Worm (Caenorhabditis elegans) whole organism, L1 larva: ENCODE results near the gene T25E4.1.

Experiments used
- alr-1 ChIP-seq: fragments of 200-800 bp; sonication (Bioruptor generic); optimal IDR thresholded peaks from 2 replicates; lab custom pipeline; 2018; ENCODE audit warnings: borderline replicate concordance, mild to moderate bottlenecking, missing genetic modification characterization, missing compliant biosample characterization
- aly-2 ChIP-seq: fragments of 150-350 bp; optimal IDR thresholded peaks from 2 replicates; lab custom pipeline; 2014; ENCODE audit warnings: missing biosample characterization, missing genetic modification characterization
- ama-1 ChIP-seq: fragments of 150-350 bp; optimal IDR thresholded peaks from 2 replicates; lab custom pipeline; 2014
- lin-39 ChIP-seq: fragments of 150-350 bp; optimal IDR thresholded peaks from 2 replicates; lab custom pipeline; 2014; ENCODE audit warnings: missing biosample characterization, missing genetic modification reagents, missing genetic modification characterization
- lsy-2 ChIP-seq, 2 experiments: fragments of 150-350 bp; optimal IDR thresholded peaks; 2 replicates each; lab custom pipeline; 2014; ENCODE audit warnings: missing biosample characterization in 2 of 2, missing genetic modification characterization in 2 of 2
- nhr-11 ChIP-seq: fragments of 150-350 bp; optimal IDR thresholded peaks from 2 replicates; lab custom pipeline; 2014; ENCODE audit warnings: missing biosample characterization, missing genetic modification characterization
- nhr-76 ChIP-seq: sonication (generic microtip); optimal IDR thresholded peaks from 2 replicates; lab custom pipeline; 2017; ENCODE audit warnings: missing biosample characterization, missing genetic modification characterization
- skn-1 ChIP-seq: fragments of 150-350 bp; optimal IDR thresholded peaks from 2 replicates; lab custom pipeline; 2014; ENCODE audit warnings: missing biosample characterization, missing genetic modification characterization
- ztf-11 ChIP-seq, 2 experiments: sonication (generic microtip); optimal IDR thresholded peaks; 2 replicates each; lab custom pipeline; 2016 to 2017; ENCODE audit warnings: missing genetic modification characterization in 2 of 2, missing biosample characterization in 1 of 2, missing compliant biosample characterization in 1 of 2

- no peak for TF ChIP-seq aly-2 (tag; lab: Kevin White, UChicago)
- TF ChIP-seq lsy-2 (tag; optimal IDR thresholded peaks at IDR 0.05; lab: Kevin White, UChicago), result peak in 1 of 2 experiments; percentile 40
- TF ChIP-seq ama-1 (lab: Kevin White, UChicago), result no peak
- TF ChIP-seq nhr-11 (tag; lab: Kevin White, UChicago), result no peak
- no peak for TF ChIP-seq lin-39 (tag; lab: Kevin White, UChicago)
- no peak for TF ChIP-seq alr-1 (tag; lab: Kevin White, UChicago)
- no peak for TF ChIP-seq ztf-11 (tag; optimal IDR thresholded peaks at IDR 0.05; lab: Kevin White, UChicago)
- TF ChIP-seq skn-1, result peak; percentile 82
- no peak for TF ChIP-seq nhr-76 (tag; lab: Kevin White, UChicago)
Observed at ce11 chrII:5572082-5572746, 5.9 kb upstream of the T25E4.1 start.
